4 worm cellular contexts compared by ENCODE assay signal in genomic region chrII:1297044-1297696, ce11.
TF ChIP-seq lines count a peak whose summit lies in the region.

No protein-coding gene starts in this region.

TF ChIP-seq in whole organism, L1 larva, 84 proteins besides CTCF, POLR2A, EP300 and RAD21:
- TF ChIP-seq lin-14 (GFP tag; optimal IDR thresholded peaks at IDR 0.05; lab: Kevin White, UChicago) (peak; percentile 51), ceh-63 (GFP tag; optimal IDR thresholded peaks at IDR 0.05; lab: Kevin White, UChicago) (no peak), fos-1 (tag; optimal IDR thresholded peaks at IDR 0.05; lab: Kevin White, UChicago) (peak; percentile 12), grh-1 (GFP tag; IDR thresholded peaks at IDR 0.05; lab: Robert Waterston, UW) (peak; percentile 71), lsy-2 (tag; optimal IDR thresholded peaks at IDR 0.05; lab: Kevin White, UChicago) (peak in 1 of 2 experiments; percentile 15), efl-1 (optimal IDR thresholded peaks at IDR 0.05; lab: Kevin White, UChicago) (peak; percentile 33), efl-1 (GFP tag; optimal IDR thresholded peaks at IDR 0.05 in 1 of 2; lab: Kevin White, UChicago) (peak; percentile 5 to 80), dsc-1 (tag; optimal IDR thresholded peaks at IDR 0.05; lab: Kevin White, UChicago) (no peak), tbx-2 (tag; optimal IDR thresholded peaks at IDR 0.05; lab: Kevin White, UChicago) (no peak), hlh-4 (tag; optimal IDR thresholded peaks at IDR 0.05; lab: Kevin White, UChicago) (no peak), mep-1 (tag; optimal IDR thresholded peaks at IDR 0.05; lab: Kevin White, UChicago) (peak; percentile 14), nhr-71 (tag; optimal IDR thresholded peaks at IDR 0.05; lab: Kevin White, UChicago) (peak; percentile 1), swsn-7 (tag; optimal IDR thresholded peaks at IDR 0.05; lab: Kevin White, UChicago) (peak; percentile 23), irx-1 (tag; optimal IDR thresholded peaks at IDR 0.05; lab: Kevin White, UChicago) (no peak)

TF ChIP-seq in whole organism, L2 larva, 48 proteins besides CTCF, POLR2A, EP300 and RAD21:
- TF ChIP-seq fos-1 (tag; optimal IDR thresholded peaks at IDR 0.05; lab: Kevin White, UChicago) (peak; percentile 1), lin-13 (GFP tag; optimal IDR thresholded peaks at IDR 0.05; lab: Kevin White, UChicago) (no peak), unc-62 (GFP tag; optimal IDR thresholded peaks at IDR 0.05; lab: Kevin White, UChicago) (no peak), lin-39 (tag; optimal IDR thresholded peaks at IDR 0.05; lab: Kevin White, UChicago) (no peak)

TF ChIP-seq in whole organism, L3 larva, 47 proteins besides CTCF, POLR2A, EP300 and RAD21:
- TF ChIP-seq ZK546.5 (tag; optimal IDR thresholded peaks at IDR 0.05; lab: Kevin White, UChicago) (no peak), ceh-9 (tag; optimal IDR thresholded peaks at IDR 0.05; lab: Kevin White, UChicago) (no peak), unc-62 (GFP tag; optimal IDR thresholded peaks at IDR 0.05; lab: Kevin White, UChicago) (no peak), nhr-23 (tag; optimal IDR thresholded peaks at IDR 0.05; lab: Kevin White, UChicago) (peak; percentile 23), elt-1 (tag; optimal IDR thresholded peaks at IDR 0.05; lab: Kevin White, UChicago) (no peak), mml-1 (tag; optimal IDR thresholded peaks at IDR 0.05; lab: Kevin White, UChicago) (no peak), jun-1 (tag; optimal IDR thresholded peaks at IDR 0.05; lab: Kevin White, UChicago) (no peak), daf-12 (tag; optimal IDR thresholded peaks at IDR 0.05; lab: Kevin White, UChicago) (no peak), pha-4 (tag; optimal IDR thresholded peaks at IDR 0.05; lab: Kevin White, UChicago) (peak; percentile 31), skn-1 (tag; optimal IDR thresholded peaks at IDR 0.05; lab: Kevin White, UChicago) (no peak), fkh-2 (tag; optimal IDR thresholded peaks at IDR 0.05; lab: Kevin White, UChicago) (no peak), nhr-28 (tag; optimal IDR thresholded peaks at IDR 0.05; lab: Kevin White, UChicago) (no peak), nhr-11 (tag; optimal IDR thresholded peaks at IDR 0.05; lab: Kevin White, UChicago) (no peak), ztf-11 (tag; optimal IDR thresholded peaks at IDR 0.05; lab: Kevin White, UChicago) (no peak)

TF ChIP-seq in whole organism, young adult, 124 proteins besides CTCF, POLR2A, EP300 and RAD21:
- TF ChIP-seq hmg-1.2 (GFP tag; IDR thresholded peaks at IDR 0.05; lab: Robert Waterston, UW): peak; percentile 82
- no peak for TF ChIP-seq ama-1 (optimal IDR thresholded peaks at IDR 0.05; lab: Kevin White, UChicago)
- no peak for TF ChIP-seq ama-1 (GFP tag; optimal IDR thresholded peaks at IDR 0.05; lab: Kevin White, UChicago)

Comparison
In these comparisons a context has a peak if more than half of its experiments do, and no peak if none do; other contexts are left out.
1. Of the 8 proteins assayed by ChIP-seq in both whole organism, young adult and whole organism, L1 larva: peak only in whole organism, young adult: none; only in whole organism, L1 larva: efl-1; in both: none; in neither: 7.